Worm (Caenorhabditis elegans): ENCODE data around the gene C47A4.1.

The C47A4.1 gene

ce11 chrIV:13698603-13699002 lies 17.6 kb downstream of the C47A4.1 start, which contains the start of gene T23G4.127:
Gene T23G4.127 (minus strand): TSS chrIV:13698703.
- TF ChIP-seq pqm-1 (tag; optimal IDR thresholded peaks at IDR 0.05) (no peak), zip-5 (tag; optimal IDR thresholded peaks at IDR 0.05) (no peak)

ce11 chrIV:13696900-13697299 lies 19.3 kb downstream of the C47A4.1 start:
- TF ChIP-seq pros-1 (tag; optimal IDR thresholded peaks at IDR 0.05), result no peak
- no peak for TF ChIP-seq ceh-45 (GFP tag; IDR thresholded peaks at IDR 0.05)
- no peak for TF ChIP-seq lin-11 (tag; optimal IDR thresholded peaks at IDR 0.05)
- TF ChIP-seq C38D4.7 (GFP tag; optimal IDR thresholded peaks at IDR 0.05), result no peak
- no peak for TF ChIP-seq syd-9 (tag; optimal IDR thresholded peaks at IDR 0.05)

- peak; percentile 100 for TF ChIP-seq unc-55 (GFP tag; optimal IDR thresholded peaks at IDR 0.05)
- no peak for TF ChIP-seq tbx-7 (tag; optimal IDR thresholded peaks at IDR 0.05)
- TF ChIP-seq gmeb-2 (tag; optimal IDR thresholded peaks at IDR 0.05), result no peak
- no peak for TF ChIP-seq elt-4 (tag; optimal IDR thresholded peaks at IDR 0.05)
- TF ChIP-seq rnt-1 (tag; optimal IDR thresholded peaks at IDR 0.05), result peak; percentile 79
- TF ChIP-seq pag-3 (tag; optimal IDR thresholded peaks at IDR 0.05; ENCODE audit: borderline replicate concordance), result no peak
- no peak for TF ChIP-seq T23F11.4 (GFP tag; optimal IDR thresholded peaks at IDR 0.05)
- TF ChIP-seq F13H6.1 (tag; optimal IDR thresholded peaks at IDR 0.05), result no peak
- no peak for TF ChIP-seq unc-3 (GFP tag; conservative IDR thresholded peaks at IDR 0.05)
- peak; percentile 2 for TF ChIP-seq unc-3 (tag; optimal IDR thresholded peaks at IDR 0.05)
- TF ChIP-seq ttx-3 (tag; optimal IDR thresholded peaks at IDR 0.05), result no peak
- no peak for TF ChIP-seq pros-1 (tag; optimal IDR thresholded peaks at IDR 0.05)
- TF ChIP-seq dve-1 (tag; optimal IDR thresholded peaks at IDR 0.05), result no peak
- TF ChIP-seq C08G9.2 (tag; optimal IDR thresholded peaks at IDR 0.05), result no peak
- TF ChIP-seq odd-2 (tag; optimal IDR thresholded peaks at IDR 0.05), result no peak
- peak; percentile 26 for TF ChIP-seq pat-9 (tag; optimal IDR thresholded peaks at IDR 0.05)
- no peak for TF ChIP-seq zip-5 (tag; optimal IDR thresholded peaks at IDR 0.05)
- no peak for TF ChIP-seq nfya-1 (tag; optimal IDR thresholded peaks at IDR 0.05)
- no peak for TF ChIP-seq ceh-45 (GFP tag; IDR thresholded peaks at IDR 0.05)
- no peak for TF ChIP-seq hlh-15 (tag; optimal IDR thresholded peaks at IDR 0.05)
- peak; percentile 61 for TF ChIP-seq ceh-18 (tag; optimal IDR thresholded peaks at IDR 0.05)
- TF ChIP-seq C38D4.7 (GFP tag; optimal IDR thresholded peaks at IDR 0.05), result no peak
- no peak for TF ChIP-seq elt-2 (tag; optimal IDR thresholded peaks at IDR 0.05)
- TF ChIP-seq sox-4 (tag; optimal IDR thresholded peaks at IDR 0.05), result no peak
- no peak for TF ChIP-seq dmd-4 (tag; optimal IDR thresholded peaks at IDR 0.05; ENCODE audit: borderline replicate concordance)
- TF ChIP-seq hlh-13 (GFP tag; optimal IDR thresholded peaks at IDR 0.05), result no peak
- no peak for TF ChIP-seq hlh-30 (tag; optimal IDR thresholded peaks at IDR 0.05; ENCODE audit: insufficient read depth)
- TF ChIP-seq ceh-30 (tag; optimal IDR thresholded peaks at IDR 0.05), result no peak
- TF ChIP-seq ceh-9 (tag; optimal IDR thresholded peaks at IDR 0.05), result no peak
- TF ChIP-seq ceh-2 (tag; optimal IDR thresholded peaks at IDR 0.05), result no peak
- no peak for TF ChIP-seq nhr-11 (tag; optimal IDR thresholded peaks at IDR 0.05)
- TF ChIP-seq ref-2 (tag; optimal IDR thresholded peaks at IDR 0.05), result no peak
- TF ChIP-seq ceh-31 (tag; optimal IDR thresholded peaks at IDR 0.05), result no peak
- TF ChIP-seq che-1 (tag; optimal IDR thresholded peaks at IDR 0.05), result no peak
- no peak for TF ChIP-seq fax-1 (tag; optimal IDR thresholded peaks at IDR 0.05)
- TF ChIP-seq sox-2 (GFP tag; IDR thresholded peaks at IDR 0.05), result no peak
- peak; percentile 28 for TF ChIP-seq tbx-2 (tag; optimal IDR thresholded peaks at IDR 0.05)
- TF ChIP-seq syd-9 (tag; optimal IDR thresholded peaks at IDR 0.05), result no peak
Observed at ce11 chrIV:13695720-13696364, 20.3 kb downstream of the C47A4.1 start.

Measured in whole organism, late embryonic.